Worm (Caenorhabditis elegans): ENCODE results near the gene C17H12.2.

The C17H12.2 gene

DNA sequence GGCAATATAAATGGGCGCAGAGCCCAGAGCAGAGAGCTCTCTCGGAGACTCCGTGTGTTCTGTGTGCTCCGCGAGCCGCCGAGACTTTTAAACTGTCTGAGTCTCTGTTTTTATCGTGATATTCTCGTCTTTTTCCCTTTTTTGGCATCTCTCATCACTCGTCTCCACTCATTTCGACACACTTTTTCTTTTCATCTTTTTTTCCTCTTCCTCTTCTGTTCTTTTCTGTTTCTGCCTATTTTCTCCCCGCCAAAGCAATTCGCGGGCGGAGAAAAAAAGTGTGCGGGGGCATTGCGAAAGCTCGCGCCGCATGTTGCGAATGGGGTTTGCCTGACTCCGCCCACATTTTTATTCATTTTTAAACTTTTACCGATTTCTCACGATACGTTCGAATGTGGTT lies 33.9 kb downstream of the C17H12.2 start (continued):
- TF ChIP-seq pqm-1 (tag; optimal IDR thresholded peaks at IDR 0.05) (peak; percentile 61), zfp-2 (tag; optimal IDR thresholded peaks at IDR 0.05) (peak; percentile 48), mdt-29 (GFP tag; IDR thresholded peaks at IDR 0.05) (0 out of 2 replicates have a peak, but pooled peaks have one; percentile 36), nhr-102 (tag; optimal IDR thresholded peaks at IDR 0.05) (peak; percentile 81), fos-1 (tag; optimal IDR thresholded peaks at IDR 0.05) (no peak), Y75B8A.6 (GFP tag; IDR thresholded peaks at IDR 0.05) (no peak), daf-8 (GFP tag; IDR thresholded peaks at IDR 0.05) (no peak), nhr-25 (tag; optimal IDR thresholded peaks at IDR 0.05; ENCODE audit: borderline replicate concordance, insufficient read depth) (no peak), nhr-111 (GFP tag; optimal IDR thresholded peaks at IDR 0.05) (no peak), lin-29 (GFP tag; IDR thresholded peaks at IDR 0.05) (no peak), lin-38 (GFP tag; IDR thresholded peaks at IDR 0.05) (peak; percentile 87), ceh-20 (GFP tag; IDR thresholded peaks at IDR 0.05) (peak; percentile 42; the same call in 1 of the 2 replicates), aha-1 (tag) (peak; percentile 98), lir-3 (tag; optimal IDR thresholded peaks at IDR 0.05) (no peak), fkh-10 (GFP tag; optimal IDR thresholded peaks at IDR 0.05) (peak; percentile 90), T20F7.1 (GFP tag; optimal IDR thresholded peaks at IDR 0.05) (peak; percentile 59), madf-9 (GFP tag; conservative IDR thresholded peaks at IDR 0.05) (peak; percentile 60; the same call in 1 of the 2 replicates), duxl-1 (tag; optimal IDR thresholded peaks at IDR 0.05; ENCODE audit: poor library complexity) (peak; percentile 61), dmd-9 (GFP tag; IDR thresholded peaks at IDR 0.05) (no peak), Y105C5A.15 (GFP tag; IDR thresholded peaks at IDR 0.05) (0 out of 2 replicates have a peak, but pooled peaks have one; percentile 60), lim-7 (GFP tag; IDR thresholded peaks at IDR 0.05) (no peak), hif-1 (tag; optimal IDR thresholded peaks at IDR 0.05) (peak; percentile 20 to 84), spr-1 (tag; optimal IDR thresholded peaks at IDR 0.05) (peak; percentile 75), dpl-1 (GFP tag; optimal IDR thresholded peaks at IDR 0.05) (peak; percentile 79), attf-4 (tag; optimal IDR thresholded peaks at IDR 0.05) (peak; percentile 3), ZK546.5 (tag; optimal IDR thresholded peaks at IDR 0.05) (no peak), F49E8.2 (tag; optimal IDR thresholded peaks at IDR 0.05; ENCODE audit: borderline replicate concordance) (peak; percentile 72), hmg-1.1 (GFP tag; IDR thresholded peaks at IDR 0.05) (no peak; the same call in 1 of the 2 replicates), T26A8.4 (GFP tag; IDR thresholded peaks at IDR 0.05) (peak; percentile 82), ceh-62 (tag; optimal IDR thresholded peaks at IDR 0.05) (no peak), pha-4 (GFP tag; IDR thresholded peaks at IDR 0.05) (peak; percentile 86), pha-4 (tag; optimal IDR thresholded peaks at IDR 0.05) (no peak), ceh-32 (tag; optimal IDR thresholded peaks at IDR 0.05; ENCODE audit: poor library complexity) (no peak), egl-27 (tag; optimal IDR thresholded peaks at IDR 0.05) (no peak), snpc-4 (tag; optimal IDR thresholded peaks at IDR 0.05) (no peak), ceh-82 (tag; optimal IDR thresholded peaks at IDR 0.05) (no peak), snpc-1.2 (GFP tag; IDR thresholded peaks at IDR 0.05) (peak; percentile 95), aly-2 (tag; optimal IDR thresholded peaks at IDR 0.05) (no peak), dmd-6 (GFP tag; IDR thresholded peaks at IDR 0.05) (peak; percentile 61), F44E2.7 (GFP tag; IDR thresholded peaks at IDR 0.05) (0 out of 2 replicates have a peak, but pooled peaks have one; percentile 37), lin-39 (tag; optimal IDR thresholded peaks at IDR 0.05) (no peak), arid-1 (GFP tag; conservative IDR thresholded peaks at IDR 0.05) (peak; percentile 64; the same call in 1 of the 2 replicates), mep-1 (tag; optimal IDR thresholded peaks at IDR 0.05) (peak; percentile 92), jun-1 (tag; optimal IDR thresholded peaks at IDR 0.05) (peak; percentile 57), ztf-7 (tag; optimal IDR thresholded peaks at IDR 0.05) (peak; percentile 27), D1046.2 (GFP tag; IDR thresholded peaks at IDR 0.05) (0 out of 2 replicates have a peak, but pooled peaks have one; percentile 53), F37D6.2 (tag; optimal IDR thresholded peaks at IDR 0.05) (peak; percentile 71), Y48G9A.11 (GFP tag; IDR thresholded peaks at IDR 0.05) (peak; percentile 75), nhr-28 (tag; optimal IDR thresholded peaks at IDR 0.05) (peak; percentile 73), lin-15B (tag; optimal IDR thresholded peaks at IDR 0.05) (no peak), saeg-2 (GFP tag; IDR thresholded peaks at IDR 0.05) (0 out of 2 replicates have a peak, but pooled peaks have one; percentile 11)
